Worm (Caenorhabditis elegans): ENCODE data around the gene let-23.

let-23 gene

DNA sequence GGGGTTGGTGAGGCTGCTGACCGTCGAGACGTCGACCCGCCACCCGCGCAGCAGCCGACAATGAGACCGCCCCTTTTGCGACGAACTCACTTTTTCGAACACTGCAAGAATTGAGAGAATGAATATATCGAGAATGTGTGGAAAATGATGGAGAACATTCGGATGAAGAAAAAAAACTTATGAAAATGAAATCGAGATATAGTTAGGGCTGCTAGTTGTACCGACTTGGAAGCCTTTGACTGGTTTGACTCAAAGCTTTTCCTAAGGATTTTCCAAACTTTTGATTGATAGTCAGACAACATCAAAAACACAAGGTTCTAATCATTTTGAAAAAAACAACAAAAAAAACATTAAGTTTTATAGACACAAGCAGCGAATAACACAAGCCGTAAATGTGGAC, 8.9 kb upstream of the let-23 start, which contains the start of gene sym-2:
sym-2 (minus strand) TSS at position 101 of the 400 bp plus-strand sequence.
- TF ChIP-seq R02D3.7 (tag; optimal IDR thresholded peaks at IDR 0.05) (no peak), hmg-1.1 (GFP tag; IDR thresholded peaks at IDR 0.05) (no peak), nhr-111 (GFP tag; optimal IDR thresholded peaks at IDR 0.05) (no peak), ceh-44 (GFP tag; IDR thresholded peaks at IDR 0.05) (no peak), sdz-12 (GFP tag; optimal IDR thresholded peaks at IDR 0.05) (no peak), fkh-10 (GFP tag; optimal IDR thresholded peaks at IDR 0.05) (no peak), saeg-2 (GFP tag; IDR thresholded peaks at IDR 0.05) (no peak), zip-2 (tag; optimal IDR thresholded peaks at IDR 0.05) (no peak), daf-19 (GFP tag; conservative IDR thresholded peaks at IDR 0.05) (no peak), spr-3 (GFP tag; optimal IDR thresholded peaks at IDR 0.05) (no peak), nhr-76 (tag; optimal IDR thresholded peaks at IDR 0.05) (no peak), egl-27 (tag; optimal IDR thresholded peaks at IDR 0.05) (no peak), ctbp-1 (GFP tag; IDR thresholded peaks at IDR 0.05) (no peak)

DNA sequence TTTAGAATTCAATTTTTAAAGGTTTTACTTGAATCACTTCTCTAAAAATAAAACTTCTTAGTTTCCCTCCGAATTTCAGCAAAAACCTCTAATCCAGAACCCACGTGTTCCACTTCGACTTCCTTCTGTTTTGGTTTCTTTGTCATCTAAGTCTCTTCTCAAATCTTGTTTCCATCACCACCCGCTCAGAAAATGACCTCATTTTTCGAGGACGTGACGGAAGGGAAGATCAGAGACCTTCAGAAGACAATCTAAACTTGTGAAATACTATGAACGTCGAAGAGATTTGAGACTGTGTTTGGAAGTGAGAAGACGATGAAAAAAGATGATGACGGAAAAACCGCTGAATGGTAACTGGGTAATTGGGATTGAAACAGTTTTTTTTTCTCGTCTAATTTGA, 7.7 kb upstream of the let-23 start:
- TF ChIP-seq daf-19 (GFP tag; conservative IDR thresholded peaks at IDR 0.05) (no peak), zip-2 (tag; optimal IDR thresholded peaks at IDR 0.05) (no peak), mxl-3 (GFP tag; optimal IDR thresholded peaks at IDR 0.05) (peak; percentile 73), mdt-29 (GFP tag; IDR thresholded peaks at IDR 0.05) (no peak), nhr-25 (tag; optimal IDR thresholded peaks at IDR 0.05; ENCODE audit: borderline replicate concordance, insufficient read depth) (peak; percentile 34), nhr-28 (tag; optimal IDR thresholded peaks at IDR 0.05) (peak; percentile 22), vab-7 (GFP tag; IDR thresholded peaks at IDR 0.05) (no peak), spr-3 (GFP tag; optimal IDR thresholded peaks at IDR 0.05) (no peak), aha-1 (tag) (peak; percentile 70), mdl-1 (tag; optimal IDR thresholded peaks at IDR 0.05) (peak in 1 of 2 experiments; percentile 48), hlh-30 (tag; optimal IDR thresholded peaks at IDR 0.05; ENCODE audit: insufficient read depth) (peak; percentile 11)

DNA sequence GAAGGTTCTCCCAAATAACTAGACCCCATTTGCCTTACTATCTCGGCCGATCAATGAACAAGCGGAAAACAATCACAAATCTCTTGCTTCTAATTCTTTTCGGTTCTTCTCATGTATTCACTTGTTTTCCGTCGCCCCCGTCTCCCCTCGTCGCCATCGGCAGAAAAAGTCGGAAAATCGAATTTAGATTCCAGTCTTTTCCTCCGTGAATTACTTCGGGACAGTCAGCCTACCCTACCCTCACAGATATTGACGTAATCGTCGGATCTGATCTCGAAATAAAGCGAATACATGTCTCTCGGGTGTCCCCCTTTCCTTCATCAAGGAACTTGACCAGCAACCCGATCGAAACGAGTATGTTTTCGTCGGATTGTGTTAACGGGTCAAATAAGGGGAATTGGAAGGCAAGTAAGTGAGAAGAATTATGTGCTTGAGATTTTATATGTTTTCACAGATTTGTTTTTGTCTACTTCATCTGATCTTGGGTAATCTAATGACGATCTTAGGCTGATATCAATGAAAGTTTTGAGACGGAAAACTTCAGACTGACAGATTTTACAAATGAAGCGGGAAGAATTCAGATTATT, 6.7 kb upstream of the let-23 start:
- TF ChIP-seq aha-1 (tag) (peak; percentile 30), sdz-12 (GFP tag; optimal IDR thresholded peaks at IDR 0.05) (no peak)

DNA sequence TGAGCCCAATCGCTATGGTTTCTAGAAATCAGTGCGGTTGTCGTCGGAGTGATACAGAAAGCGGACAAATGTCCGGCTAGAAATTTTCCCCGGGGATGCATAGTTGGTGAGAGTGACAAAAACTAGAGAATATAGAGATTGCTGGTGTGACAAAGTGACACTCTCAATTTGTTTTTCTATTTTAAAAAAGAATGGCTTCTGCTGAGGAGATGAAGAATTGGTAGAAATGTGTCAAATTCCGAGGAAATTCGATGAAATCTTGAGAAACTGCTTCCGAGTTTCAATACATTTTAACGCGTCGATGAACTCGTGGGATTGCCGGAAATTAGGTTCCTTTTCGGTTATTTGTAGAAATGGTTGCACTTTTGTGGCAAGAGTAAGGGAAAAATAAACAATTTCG, 3.1 kb upstream of the let-23 start, which contains the start of gene twk-4:
twk-4 (minus strand) TSS at position 101 of the 400 bp plus-strand sequence.
- TF ChIP-seq madf-9 (GFP tag; conservative IDR thresholded peaks at IDR 0.05): no peak

DNA sequence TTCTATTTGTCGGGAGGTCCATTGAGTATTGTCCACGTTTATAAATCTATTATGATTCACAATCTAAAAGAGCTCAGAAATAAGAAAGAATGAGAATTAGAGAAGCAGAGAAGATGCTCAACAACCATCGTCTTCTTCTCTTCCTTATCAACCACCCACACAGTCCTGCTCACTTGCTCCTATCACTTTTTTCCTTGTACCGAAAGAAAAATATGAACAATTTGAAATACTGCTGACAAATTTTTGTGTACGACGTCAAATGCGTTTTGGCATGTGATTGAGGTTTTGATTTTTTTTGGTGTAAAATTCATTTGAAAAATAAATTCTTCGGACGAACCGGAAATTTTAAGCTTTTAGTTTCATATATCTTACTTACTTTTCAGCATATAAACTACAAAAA, 987 bp upstream of the let-23 start:
- TF ChIP-seq dve-1 (tag; optimal IDR thresholded peaks at IDR 0.05; ENCODE audit: insufficient read depth): peak; percentile 46
- peak; percentile 58; the same call in 1 of the 2 replicates for TF ChIP-seq dmd-6 (GFP tag; IDR thresholded peaks at IDR 0.05)
- no peak for TF ChIP-seq nhr-77 (tag; optimal IDR thresholded peaks at IDR 0.05)
- no peak for TF ChIP-seq tag-97 (GFP tag; IDR thresholded peaks at IDR 0.05)
- peak; percentile 86 for TF ChIP-seq pqm-1 (tag; optimal IDR thresholded peaks at IDR 0.05)
- TF ChIP-seq gei-8 (GFP tag; optimal IDR thresholded peaks at IDR 0.05): no peak
- TF ChIP-seq daf-16 (GFP tag; optimal IDR thresholded peaks at IDR 0.05): no peak
- TF ChIP-seq daf-16 (tag; optimal IDR thresholded peaks at IDR 0.05): peak; percentile 79
- no peak for TF ChIP-seq madf-5 (GFP tag; IDR thresholded peaks at IDR 0.05)
- TF ChIP-seq hlh-30 (tag; optimal IDR thresholded peaks at IDR 0.05; ENCODE audit: insufficient read depth): peak; percentile 53
- TF ChIP-seq hlh-11 (tag; optimal IDR thresholded peaks at IDR 0.05): peak; percentile 67
- peak; percentile 43 for TF ChIP-seq nhr-28 (tag; optimal IDR thresholded peaks at IDR 0.05)
- no peak for TF ChIP-seq skn-1 (tag; optimal IDR thresholded peaks at IDR 0.05)
- TF ChIP-seq mep-1 (tag; optimal IDR thresholded peaks at IDR 0.05): peak; percentile 2
